Fruit fly (Drosophila melanogaster): ENCODE results near the gene FoxP.

Gene FoxP

DNA sequence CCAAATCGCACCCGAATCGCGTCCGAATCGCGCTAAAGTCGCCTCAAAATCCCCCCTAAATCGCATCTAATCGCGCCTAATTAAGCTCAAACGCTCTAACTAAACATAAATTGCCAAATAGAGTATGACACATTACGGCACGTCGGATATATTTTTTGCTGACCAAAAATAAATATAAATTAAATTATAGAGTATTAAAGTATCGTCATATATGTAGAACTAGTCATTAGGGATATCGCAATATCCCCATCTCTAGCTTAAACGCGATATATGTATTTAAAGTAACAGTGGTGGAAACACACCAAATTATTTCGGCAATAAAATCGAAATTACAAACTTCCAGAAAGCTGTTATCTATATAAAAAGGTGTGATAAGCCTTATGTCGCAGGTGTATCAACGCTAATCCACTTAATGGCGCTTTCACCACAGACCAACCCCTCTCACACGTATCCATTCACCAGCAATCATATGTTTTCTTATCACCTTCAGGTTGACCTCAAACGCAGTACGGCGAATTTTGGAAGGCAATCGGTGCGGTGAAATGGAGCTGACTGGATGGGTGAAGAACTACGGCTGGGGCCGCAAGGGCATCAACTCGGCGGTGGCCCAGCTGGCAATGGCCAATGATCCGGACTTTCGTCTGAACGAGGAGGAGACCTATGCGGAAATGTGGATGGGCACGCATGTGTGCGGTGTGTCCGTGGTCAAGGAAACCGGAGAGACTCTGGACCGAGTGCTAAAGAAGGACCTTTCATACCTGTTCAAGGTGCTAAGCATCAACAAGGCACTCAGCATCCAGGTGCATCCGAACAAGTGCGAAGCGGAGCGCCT is 28.9 kb upstream of the FoxP start, which contains the start of gene Mpi (continued):
- TF ChIP-seq pros (GFP tag; optimal IDR thresholded peaks at IDR 0.05) (no peak), CG32532 (GFP tag; IDR thresholded peaks at IDR 0.05) (peak; percentile 42), CG16779 (GFP tag; IDR thresholded peaks at IDR 0.05) (no peak), CG6254 (GFP tag; optimal IDR thresholded peaks at IDR 0.05) (no peak), CG12155 (GFP tag; optimal IDR thresholded peaks at IDR 0.05) (no peak), CG3995 (GFP tag; optimal IDR thresholded peaks at IDR 0.05) (peak; percentile 82), CG12299 (tag; optimal IDR thresholded peaks at IDR 0.05) (peak; percentile 36), slp2 (GFP tag; optimal IDR thresholded peaks at IDR 0.05) (no peak), CG1233 (GFP tag; optimal IDR thresholded peaks at IDR 0.05) (peak; percentile 18), MESR4 (GFP tag; optimal IDR thresholded peaks at IDR 0.05) (peak; percentile 83), unc-4 (GFP tag; IDR thresholded peaks at IDR 0.05; ENCODE audit: partially characterized antibody) (peak; percentile 63), lilli (GFP tag; optimal IDR thresholded peaks at IDR 0.05) (peak; percentile 37), CG12942 (GFP tag; optimal IDR thresholded peaks at IDR 0.05) (peak; percentile 29), Fer2 (tag; optimal IDR thresholded peaks at IDR 0.05) (no peak), CG8388 (GFP tag; optimal IDR thresholded peaks at IDR 0.05) (no peak), gsb (GFP tag; IDR thresholded peaks at IDR 0.05) (no peak), Oli (tag; optimal IDR thresholded peaks at IDR 0.05) (no peak), NFAT (GFP tag; IDR thresholded peaks at IDR 0.05) (0 out of 2 replicates have a peak, but pooled peaks have one; percentile 10), CG4820 (GFP tag; optimal IDR thresholded peaks at IDR 0.05) (peak; percentile 7), CG4617 (GFP tag; optimal IDR thresholded peaks at IDR 0.05; ENCODE audit: borderline replicate concordance) (peak; percentile 63), CG15011 (GFP tag; optimal IDR thresholded peaks at IDR 0.05) (no peak), trh (GFP tag; optimal IDR thresholded peaks at IDR 0.05) (no peak), crp (GFP tag; optimal IDR thresholded peaks at IDR 0.05) (peak in 1 of 2 experiments; percentile 79), Fer1 (GFP tag; optimal IDR thresholded peaks at IDR 0.05) (peak; percentile 43), CG17359 (tag; optimal IDR thresholded peaks at IDR 0.05) (peak; percentile 33), CG11247 (GFP tag; IDR thresholded peaks at IDR 0.05) (0 out of 2 replicates have a peak, but pooled peaks have one; percentile 17), dpn (GFP tag; optimal IDR thresholded peaks at IDR 0.05) (peak in 1 of 2 experiments; percentile 25), CG13894 (tag; optimal IDR thresholded peaks at IDR 0.05) (no peak), ato (GFP tag; IDR thresholded peaks at IDR 0.05; ENCODE audit: partially characterized antibody) (0 out of 2 replicates have a peak, but pooled peaks have one; percentile 45), zfh1 (GFP tag; IDR thresholded peaks at IDR 0.05) (peak; percentile 43; the same call in 1 of the 3 replicates), CG15514 (GFP tag; optimal IDR thresholded peaks at IDR 0.05) (peak; percentile 43), gfzf (GFP tag; optimal IDR thresholded peaks at IDR 0.05) (peak; percentile 39), caup (GFP tag; optimal IDR thresholded peaks at IDR 0.05; ENCODE audit: severe bottlenecking) (no peak), CG17802 (tag; optimal IDR thresholded peaks at IDR 0.05) (peak; percentile 18), fd64A (GFP tag; optimal IDR thresholded peaks at IDR 0.05) (no peak), cas (GFP tag; IDR thresholded peaks at IDR 0.05) (no peak), B-H2 (GFP tag; optimal IDR thresholded peaks at IDR 0.05) (peak; percentile 36), CG13287 (GFP tag; IDR thresholded peaks at IDR 0.05; ENCODE audit: partially characterized antibody) (peak; percentile 69), amos (GFP tag; IDR thresholded peaks at IDR 0.05; ENCODE audit: partially characterized antibody) (peak; percentile 52; the same call in 1 of the 2 replicates), row (GFP tag; IDR thresholded peaks at IDR 0.05) (peak; percentile 92), CG3163 (GFP tag; optimal IDR thresholded peaks at IDR 0.05) (no peak), ci (GFP tag; IDR thresholded peaks at IDR 0.05) (peak; percentile 43; the same call in 2 of the 3 replicates), pzg (GFP tag; optimal IDR thresholded peaks at IDR 0.05) (peak; percentile 54), nom (GFP tag; optimal IDR thresholded peaks at IDR 0.05) (no peak), CG2120 (GFP tag; optimal IDR thresholded peaks at IDR 0.05) (peak; percentile 55), CG3065 (GFP tag; optimal IDR thresholded peaks at IDR 0.05) (no peak), Dbx (GFP tag; IDR thresholded peaks at IDR 0.05) (0 out of 3 replicates have a peak, but pooled peaks have one; percentile 3)
